In the genomic region with DNA sequence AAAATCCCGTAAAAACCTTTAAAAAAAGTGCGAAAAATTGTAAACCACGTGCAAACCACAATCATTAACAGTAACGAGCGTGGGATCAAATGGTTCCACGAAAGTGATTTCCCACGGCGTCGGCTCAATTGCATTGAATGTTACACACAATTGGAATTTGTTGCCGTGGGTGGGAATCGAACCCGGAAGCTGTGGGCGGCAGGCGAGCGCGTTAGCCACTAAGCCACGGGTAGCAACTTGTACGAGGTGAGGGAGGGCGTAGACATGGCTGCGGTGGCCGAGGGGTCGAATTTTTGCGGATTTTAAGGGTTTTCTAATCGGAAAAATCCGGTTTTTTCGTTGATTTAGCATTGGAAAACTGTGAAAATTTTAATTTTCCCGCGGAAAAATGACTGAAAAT, we compare ENCODE assay signal across 2 worm cellular contexts.
A peak's percentile ranks its signal among the peaks of the same experiment; 100 is the strongest.
TF ChIP-seq lines count a peak whose summit lies in the region.

No protein-coding gene starts in this region.

TF ChIP-seq in whole organism, L1 larva, 84 proteins besides CTCF, POLR2A, EP300 and RAD21 (continued from another document):
- TF ChIP-seq F16B12.6 (tag; optimal IDR thresholded peaks at IDR 0.05; lab: Kevin White, UChicago) (peak; percentile 67), lin-35 (GFP tag; optimal IDR thresholded peaks at IDR 0.05; lab: Kevin White, UChicago) (peak; percentile 42 to 54), rnt-1 (tag; optimal IDR thresholded peaks at IDR 0.05; lab: Kevin White, UChicago) (no peak), ces-1 (GFP tag; optimal IDR thresholded peaks at IDR 0.05; lab: Kevin White, UChicago) (no peak), sptf-1 (tag; optimal IDR thresholded peaks at IDR 0.05; lab: Kevin White, UChicago) (no peak), pqm-1 (tag; optimal IDR thresholded peaks at IDR 0.05; lab: Kevin White, UChicago) (no peak), nhr-12 (tag; optimal IDR thresholded peaks at IDR 0.05; lab: Kevin White, UChicago) (no peak), fkh-10 (GFP tag; optimal IDR thresholded peaks at IDR 0.05; lab: Kevin White, UChicago) (no peak), zag-1 (tag; optimal IDR thresholded peaks at IDR 0.05; lab: Kevin White, UChicago) (no peak), sup-37 (GFP tag; optimal IDR thresholded peaks at IDR 0.05; lab: Kevin White, UChicago) (peak; percentile 20), nhr-84 (tag; optimal IDR thresholded peaks at IDR 0.05; lab: Kevin White, UChicago) (no peak), ceh-63 (GFP tag; optimal IDR thresholded peaks at IDR 0.05; lab: Kevin White, UChicago) (no peak), blmp-1 (tag; optimal IDR thresholded peaks at IDR 0.05; lab: Kevin White, UChicago) (no peak), unc-98 (GFP tag; IDR thresholded peaks at IDR 0.05; lab: Robert Waterston, UW) (peak; percentile 72), mef-2 (tag; optimal IDR thresholded peaks at IDR 0.05; lab: Kevin White, UChicago) (no peak), xbp-1 (tag; optimal IDR thresholded peaks at IDR 0.05; lab: Kevin White, UChicago) (peak; percentile 36), elt-2 (tag; optimal IDR thresholded peaks at IDR 0.05; lab: Kevin White, UChicago) (peak; percentile 53), ama-1 (optimal IDR thresholded peaks at IDR 0.05; lab: Kevin White, UChicago) (no peak), nhr-71 (tag; optimal IDR thresholded peaks at IDR 0.05; lab: Kevin White, UChicago) (no peak), lin-15B (tag; optimal IDR thresholded peaks at IDR 0.05; lab: Kevin White, UChicago) (no peak), ztf-4 (tag; optimal IDR thresholded peaks at IDR 0.05; lab: Kevin White, UChicago) (peak; percentile 25), ztf-11 (tag; optimal IDR thresholded peaks at IDR 0.05; lab: Kevin White, UChicago) (peak in 1 of 2 experiments; percentile 64), lin-14 (GFP tag; optimal IDR thresholded peaks at IDR 0.05; lab: Kevin White, UChicago) (no peak), skn-1 (tag; optimal IDR thresholded peaks at IDR 0.05; lab: Kevin White, UChicago) (peak; percentile 51), snu-23 (GFP tag; optimal IDR thresholded peaks at IDR 0.05; lab: Kevin White, UChicago) (peak; percentile 81), nhr-76 (tag; optimal IDR thresholded peaks at IDR 0.05; lab: Kevin White, UChicago) (peak; percentile 14), nhr-90 (tag; optimal IDR thresholded peaks at IDR 0.05; lab: Kevin White, UChicago; ENCODE audit: poor library complexity) (peak; percentile 79)

TF ChIP-seq in whole organism, young adult, 124 proteins besides CTCF, POLR2A, EP300 and RAD21 (continued from another document):
- 0 out of 2 replicates have a peak, but pooled peaks have one; percentile 34 for TF ChIP-seq madf-8 (GFP tag; conservative IDR thresholded peaks at IDR 0.05; lab: Robert Waterston, UW)
- 0 out of 2 replicates have a peak, but pooled peaks have one; percentile 43 for TF ChIP-seq lir-1 (GFP tag; conservative IDR thresholded peaks at IDR 0.05; lab: Robert Waterston, UW)
- peak in 1 of 3 experiments; percentile 74 for TF ChIP-seq lin-35 (GFP tag; optimal IDR thresholded peaks at IDR 0.05; lab: Kevin White, UChicago)
- peak; percentile 77 for TF ChIP-seq B0035.1 (tag; optimal IDR thresholded peaks at IDR 0.05; lab: Kevin White, UChicago)
- TF ChIP-seq K11D2.4 (GFP tag; IDR thresholded peaks at IDR 0.05; lab: Robert Waterston, UW) = peak; percentile 83
- peak; percentile 62 for TF ChIP-seq F33H1.4 (GFP tag; IDR thresholded peaks at IDR 0.05; lab: Robert Waterston, UW)
- peak; percentile 94 for TF ChIP-seq F52B5.7 (tag; optimal IDR thresholded peaks at IDR 0.05; lab: Kevin White, UChicago)
- TF ChIP-seq xnd-1 (tag; optimal IDR thresholded peaks at IDR 0.05; lab: Kevin White, UChicago) = peak; percentile 24
- peak; percentile 96 for TF ChIP-seq nfyb-1 (GFP tag; IDR thresholded peaks at IDR 0.05; lab: Robert Waterston, UW)
- TF ChIP-seq lag-1 (GFP tag; IDR thresholded peaks at IDR 0.05; lab: Robert Waterston, UW) = peak; percentile 89
- peak; percentile 96 for TF ChIP-seq nhr-90 (tag; optimal IDR thresholded peaks at IDR 0.05; lab: Kevin White, UChicago)
- TF ChIP-seq dpff-1 (tag; optimal IDR thresholded peaks at IDR 0.05; lab: Kevin White, UChicago) = peak; percentile 63
- no peak for TF ChIP-seq nfya-1 (tag; optimal IDR thresholded peaks at IDR 0.05; lab: Kevin White, UChicago; ENCODE audit: borderline replicate concordance, insufficient read depth)
- peak; percentile 27 for TF ChIP-seq efl-1 (GFP tag; optimal IDR thresholded peaks at IDR 0.05; lab: Kevin White, UChicago)
- peak; percentile 75; the same call in 1 of the 2 replicates for TF ChIP-seq ztf-28 (GFP tag; IDR thresholded peaks at IDR 0.05; lab: Robert Waterston, UW)
- peak; percentile 77 for TF ChIP-seq lsl-1 (GFP tag; optimal IDR thresholded peaks at IDR 0.05; lab: Kevin White, UChicago)
- peak; percentile 94 for TF ChIP-seq snpc-1.3 (tag; optimal IDR thresholded peaks at IDR 0.05; lab: Kevin White, UChicago; ENCODE audit: insufficient read depth)
- TF ChIP-seq egl-44 (GFP tag; IDR thresholded peaks at IDR 0.05; lab: Robert Waterston, UW) = peak; percentile 92
- TF ChIP-seq ztf-26 (tag; optimal IDR thresholded peaks at IDR 0.05; lab: Kevin White, UChicago) = peak; percentile 91
- TF ChIP-seq attf-3 (GFP tag; conservative IDR thresholded peaks at IDR 0.05; lab: Robert Waterston, UW) = peak; percentile 68
- 0 out of 2 replicates have a peak, but pooled peaks have one; percentile 9 for TF ChIP-seq Y53F4B.3 (GFP tag; IDR thresholded peaks at IDR 0.05; lab: Robert Waterston, UW)
- TF ChIP-seq pbrm-1 (GFP tag; IDR thresholded peaks at IDR 0.05; lab: Robert Waterston, UW) = peak; percentile 95
- TF ChIP-seq unc-130 (GFP tag; optimal IDR thresholded peaks at IDR 0.05; lab: Kevin White, UChicago) = peak; percentile 88
- peak; percentile 55 for TF ChIP-seq dpl-1 (GFP tag; optimal IDR thresholded peaks at IDR 0.05; lab: Kevin White, UChicago)
- TF ChIP-seq F39B2.1 (GFP tag; IDR thresholded peaks at IDR 0.05; lab: Robert Waterston, UW) = 0 out of 2 replicates have a peak, but pooled peaks have one; percentile 38
- 0 out of 2 replicates have a peak, but pooled peaks have one; percentile 58 for TF ChIP-seq egl-18 (GFP tag; IDR thresholded peaks at IDR 0.05; lab: Robert Waterston, UW)
- TF ChIP-seq tbp1 (GFP tag; optimal IDR thresholded peaks at IDR 0.05; lab: Kevin White, UChicago) = peak; percentile 100
- TF ChIP-seq let-607 (tag; optimal IDR thresholded peaks at IDR 0.05; lab: Kevin White, UChicago) = peak; percentile 72 to 74
- peak; percentile 94 for TF ChIP-seq D2030.7 (GFP tag; IDR thresholded peaks at IDR 0.05; lab: Robert Waterston, UW)
- TF ChIP-seq cebp-2 (GFP tag; IDR thresholded peaks at IDR 0.05; lab: Robert Waterston, UW) = peak; percentile 92
- peak; percentile 94 for TF ChIP-seq snpc-3.4 (tag; optimal IDR thresholded peaks at IDR 0.05; lab: Kevin White, UChicago)
- TF ChIP-seq T07F8.4 (tag; optimal IDR thresholded peaks at IDR 0.05; lab: Kevin White, UChicago) = peak; percentile 91
- TF ChIP-seq ekl-4 (GFP tag; IDR thresholded peaks at IDR 0.05; lab: Robert Waterston, UW) = no peak; the same call in 1 of the 2 replicates
- TF ChIP-seq egrh-3 (GFP tag; IDR thresholded peaks at IDR 0.05; lab: Robert Waterston, UW) = peak; percentile 74
- TF ChIP-seq B0019.2 (GFP tag; conservative IDR thresholded peaks at IDR 0.05; lab: Robert Waterston, UW) = no peak; the same call in 1 of the 2 replicates
